Fruit fly (Drosophila melanogaster): ENCODE results near the gene mRpL9.
A peak's percentile ranks its signal among the peaks of the same experiment; 100 is the strongest.

Gene mRpL9

DNA sequence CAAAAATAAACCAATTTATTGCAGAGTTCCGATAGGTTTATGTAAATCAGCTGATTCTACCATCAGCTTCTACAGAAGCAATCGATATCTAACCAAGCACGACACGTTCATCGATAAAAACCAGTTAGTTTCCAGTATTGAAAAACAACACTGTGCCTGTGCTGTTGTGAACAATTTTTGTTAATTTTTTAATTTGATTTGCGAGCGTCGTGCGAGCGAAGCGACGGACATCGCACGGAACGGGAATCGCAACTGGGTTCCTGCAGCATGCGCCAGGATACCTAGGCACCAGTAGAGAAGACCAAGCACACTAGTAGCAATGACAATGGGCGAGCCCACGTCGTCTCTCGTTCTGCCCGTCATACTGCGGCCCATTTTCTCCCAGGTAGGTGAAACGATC, 41.3 kb downstream of the mRpL9 start, which contains the start of the genes Ccm3 and CG6136 (continued):
- TF ChIP-seq CG6276 (GFP tag; optimal IDR thresholded peaks at IDR 0.05), result no peak
- TF ChIP-seq OdsH (GFP tag; optimal IDR thresholded peaks at IDR 0.05), result no peak
- TF ChIP-seq vri (GFP tag; optimal IDR thresholded peaks at IDR 0.05), result no peak
- no peak for TF ChIP-seq CG11762 (GFP tag; optimal IDR thresholded peaks at IDR 0.05; ENCODE audit: insufficient read depth)
- peak; percentile 19 for TF ChIP-seq Sox14 (GFP tag; optimal IDR thresholded peaks at IDR 0.05)
- TF ChIP-seq Ets21C (GFP tag; optimal IDR thresholded peaks at IDR 0.05), result no peak

DNA sequence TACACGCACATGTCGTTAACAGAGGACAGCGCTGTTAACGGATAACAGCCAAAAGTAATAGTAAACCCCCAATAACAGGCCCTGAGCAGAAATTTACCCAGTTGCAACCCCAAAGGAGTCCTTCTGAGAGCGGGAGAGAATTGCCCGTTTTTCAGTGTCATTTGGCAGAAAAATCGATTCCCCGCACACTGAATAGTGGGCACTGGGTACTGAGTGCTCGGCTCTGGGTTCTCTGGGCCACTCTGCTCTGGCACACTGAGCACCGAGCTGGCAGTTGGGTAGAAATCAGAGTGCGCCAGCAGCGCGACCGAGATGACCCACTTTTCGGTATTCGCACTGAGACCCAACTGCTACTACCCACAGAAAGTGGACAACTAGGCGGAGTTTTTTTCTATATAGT, 43.9 kb downstream of the mRpL9 start, which contains the start of gene Rbp:
Gene Rbp, plus strand, starts transcription at position 239 of the 400 bp plus-strand sequence.
- no peak for TF ChIP-seq CG31627 (GFP tag; optimal IDR thresholded peaks at IDR 0.05)
- no peak for TF ChIP-seq Hr38 (GFP tag; optimal IDR thresholded peaks at IDR 0.05)
- TF ChIP-seq CG6854 (GFP tag; optimal IDR thresholded peaks at IDR 0.05), result peak; percentile 27
- TF ChIP-seq Lpt (GFP tag; optimal IDR thresholded peaks at IDR 0.05), result no peak

DNA sequence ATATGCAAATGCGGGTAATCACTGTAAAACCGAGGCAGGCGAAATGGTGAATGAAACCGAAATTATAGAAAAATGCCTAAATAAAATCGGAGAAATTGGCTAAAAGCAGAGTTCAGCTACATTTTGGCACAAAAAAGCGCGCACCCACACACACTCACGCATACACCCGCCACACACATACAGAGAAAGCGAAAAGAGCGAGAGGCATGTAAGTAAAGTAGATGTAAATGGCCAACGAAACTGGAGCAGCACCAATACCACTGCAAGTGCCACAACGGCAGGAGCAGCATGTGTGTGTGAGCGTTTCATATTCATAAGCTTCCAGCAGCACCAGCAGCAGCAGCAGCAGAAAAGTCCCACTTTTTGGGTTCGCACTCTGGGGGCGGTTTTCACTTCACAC, 44.9 kb downstream of the mRpL9 start:
- no peak for TF ChIP-seq Hr4 (GFP tag; optimal IDR thresholded peaks at IDR 0.05)
- TF ChIP-seq eg (GFP tag; IDR thresholded peaks at IDR 0.05), result no peak
- peak; percentile 8 for TF ChIP-seq CG6854 (GFP tag; optimal IDR thresholded peaks at IDR 0.05)
- no peak for TF ChIP-seq Ets96B (tag; optimal IDR thresholded peaks at IDR 0.05)
- no peak for TF ChIP-seq CG1621 (tag; optimal IDR thresholded peaks at IDR 0.05)
- no peak for TF ChIP-seq topi (GFP tag; optimal IDR thresholded peaks at IDR 0.05)
- no peak for TF ChIP-seq salr (GFP tag; optimal IDR thresholded peaks at IDR 0.05)

dm6 chr3R:15379071-15379470, 48.5 kb downstream of the mRpL9 start:
- TF ChIP-seq svp (GFP tag), result no peak
- no peak for TF ChIP-seq CG1621 (tag; optimal IDR thresholded peaks at IDR 0.05)
- no peak for TF ChIP-seq Hr39 (GFP tag; optimal IDR thresholded peaks at IDR 0.05)
- TF ChIP-seq achi (GFP tag; optimal IDR thresholded peaks at IDR 0.05), result no peak
- no peak for TF ChIP-seq fkh (GFP tag; optimal IDR thresholded peaks at IDR 0.05)
- TF ChIP-seq CG4318 (GFP tag; optimal IDR thresholded peaks at IDR 0.05), result no peak
- no peak for TF ChIP-seq lz (GFP tag; optimal IDR thresholded peaks at IDR 0.05)
- no peak for TF ChIP-seq Met (GFP tag; optimal IDR thresholded peaks at IDR 0.05)
- TF ChIP-seq topi (GFP tag; optimal IDR thresholded peaks at IDR 0.05), result no peak
- TF ChIP-seq CG6276 (GFP tag; optimal IDR thresholded peaks at IDR 0.05), result no peak
- TF ChIP-seq CG31627 (GFP tag; optimal IDR thresholded peaks at IDR 0.05), result no peak
- no peak for TF ChIP-seq Gug (GFP tag; IDR thresholded peaks at IDR 0.05)
- no peak for TF ChIP-seq fd85E (GFP tag; optimal IDR thresholded peaks at IDR 0.05)
- TF ChIP-seq pdm3 (GFP tag; optimal IDR thresholded peaks at IDR 0.05), result no peak
- TF ChIP-seq fd59A (GFP tag; optimal IDR thresholded peaks at IDR 0.05), result no peak
- TF ChIP-seq salr (GFP tag; optimal IDR thresholded peaks at IDR 0.05), result no peak
